Worm (Caenorhabditis elegans) whole organism, L4 larva: ENCODE results near the gene F37H8.6.
A peak's percentile ranks its signal among the peaks of the same experiment; 100 is the strongest.

Experiments used
- F10B5.3 ChIP-seq: sonication (generic microtip); optimal IDR thresholded peaks from 2 replicates; lab custom pipeline; 2016; ENCODE audit warnings: mild to moderate bottlenecking, missing genetic modification characterization, missing compliant biosample characterization
- F44E2.7 ChIP-seq: fragments of 200-800 bp; sonication (Bioruptor generic); IDR thresholded peaks from 2 replicates; pipeline ENCODE4 v2.1.2; 2022; ENCODE audit warnings: missing genetic modification characterization, missing compliant biosample characterization
- F49E8.2 ChIP-seq: sonication (generic microtip); optimal IDR thresholded peaks from 2 replicates; lab custom pipeline; 2016; ENCODE audit warnings: missing compliant biosample characterization, mild to moderate bottlenecking, missing genetic modification characterization, borderline replicate concordance
- Y48G9A.11 ChIP-seq: fragments of 200-800 bp; sonication (Bioruptor generic); IDR thresholded peaks from 2 replicates; pipeline ENCODE4 v1.3.6; 2022; ENCODE audit warnings: missing genetic modification reagents, missing genetic modification characterization, missing compliant biosample characterization
- aha-1 ChIP-seq: fragments of 150-350 bp; peaks from one replicate; lab custom pipeline; 2014; ENCODE audit warnings: missing biosample characterization, missing genetic modification characterization
- arid-1 ChIP-seq: fragments of 200-800 bp; sonication (Bioruptor generic); conservative IDR thresholded peaks from 2 replicates; pipeline ENCODE4 v1.3.6; 2022; ENCODE audit warnings: missing genetic modification reagents, missing genetic modification characterization, missing compliant biosample characterization
- ceh-62 ChIP-seq: sonication (generic microtip); optimal IDR thresholded peaks from 2 replicates; lab custom pipeline; 2017; ENCODE audit warnings: missing biosample characterization, missing genetic modification characterization
- ceh-82 ChIP-seq: sonication (generic microtip); optimal IDR thresholded peaks from 2 replicates; lab custom pipeline; 2017; ENCODE audit warnings: missing biosample characterization, missing genetic modification characterization
- cey-2 ChIP-seq: sonication (generic microtip); optimal IDR thresholded peaks from 3 replicates; lab custom pipeline; 2017; ENCODE audit warnings: missing genetic modification characterization, mild to moderate bottlenecking, missing compliant biosample characterization, antibody characterized with exemption, borderline replicate concordance; ENCODE audit not compliant: insufficient read depth
- ctbp-1 ChIP-seq: fragments of 200-800 bp; sonication (Bioruptor generic); IDR thresholded peaks from 2 replicates; pipeline ENCODE4 v1.3.6; 2022; ENCODE audit warnings: missing genetic modification reagents, missing genetic modification characterization, missing compliant biosample characterization
- daf-16 ChIP-seq, 3 experiments: sonication (generic microtip); optimal IDR thresholded peaks; 2 replicates each; lab custom pipeline; 2016 to 2017; ENCODE audit warnings: missing genetic modification characterization in 3 of 3, missing genetic modification reagents in 3 of 3, mild to moderate bottlenecking in 2 of 3, missing compliant biosample characterization in 2 of 3, missing biosample characterization in 1 of 3, moderate library complexity in 1 of 3
- daf-8 ChIP-seq: fragments of 200-800 bp; sonication (Bioruptor generic); IDR thresholded peaks from 2 replicates; pipeline ENCODE4 v1.3.6; 2022; ENCODE audit warnings: missing genetic modification characterization, missing compliant biosample characterization
- dmd-9 ChIP-seq: fragments of 200-800 bp; sonication (Bioruptor generic); IDR thresholded peaks from 2 replicates; pipeline ENCODE4 v1.3.6; 2022; ENCODE audit warnings: missing genetic modification reagents, missing genetic modification characterization, missing compliant biosample characterization
- dve-1 ChIP-seq: sonication (generic microtip); optimal IDR thresholded peaks from 2 replicates; lab custom pipeline; 2017; ENCODE audit warnings: antibody characterized with exemption, mild to moderate bottlenecking, missing genetic modification characterization, missing compliant biosample characterization; ENCODE audit not compliant: insufficient read depth
- egl-43 ChIP-seq: fragments of 200-800 bp; sonication (Bioruptor generic); IDR thresholded peaks from 2 replicates; pipeline ENCODE4 v1.3.6; 2022; ENCODE audit warnings: missing genetic modification reagents, missing genetic modification characterization, missing compliant biosample characterization
- gei-8 ChIP-seq: fragments of 200-800 bp; sonication (Bioruptor generic); optimal IDR thresholded peaks from 2 replicates; lab custom pipeline; 2018; ENCODE audit warnings: mild to moderate bottlenecking, missing genetic modification characterization, missing compliant biosample characterization
- hif-1 ChIP-seq, 2 experiments: sonication (generic microtip); optimal IDR thresholded peaks; 2 replicates each; lab custom pipeline; 2016 to 2017; ENCODE audit warnings: missing compliant biosample characterization in 2 of 2, missing genetic modification characterization in 2 of 2, missing genetic modification reagents in 2 of 2, missing genotype in 2 of 2, mild to moderate bottlenecking in 1 of 2
- hlh-30 ChIP-seq: sonication (generic microtip); optimal IDR thresholded peaks from 2 replicates; lab custom pipeline; 2017; ENCODE audit warnings: antibody characterized with exemption, mild to moderate bottlenecking, missing genetic modification characterization, missing compliant biosample characterization; ENCODE audit not compliant: insufficient read depth
- jun-1 ChIP-seq: fragments of 150-350 bp; optimal IDR thresholded peaks from 2 replicates; lab custom pipeline; 2014; ENCODE audit warnings: missing biosample characterization, missing genetic modification reagents, missing genetic modification characterization
- lin-1 ChIP-seq: fragments of 200-800 bp; sonication (Bioruptor generic); IDR thresholded peaks from 2 replicates; pipeline ENCODE4 v1.3.6; 2022; ENCODE audit warnings: missing genetic modification reagents, missing genetic modification characterization, missing compliant biosample characterization
- lin-13 ChIP-seq: fragments of 150-350 bp; optimal IDR thresholded peaks from 2 replicates; lab custom pipeline; 2014; ENCODE audit warnings: missing biosample characterization, missing genetic modification reagents, missing genetic modification characterization
- lin-15B ChIP-seq: fragments of 150-350 bp; sonication (generic microtip); optimal IDR thresholded peaks from 3 replicates; lab custom pipeline; 2014; ENCODE audit warnings: missing biosample characterization, missing genetic modification characterization
- lin-29 ChIP-seq: fragments of 200-800 bp; sonication (Bioruptor generic); IDR thresholded peaks from 2 replicates; pipeline ENCODE4 v1.3.6; 2022; ENCODE audit warnings: missing genetic modification reagents, missing genetic modification characterization, missing compliant biosample characterization
- lin-38 ChIP-seq: fragments of 200-800 bp; sonication (Bioruptor generic); IDR thresholded peaks from 2 replicates; pipeline ENCODE4 v1.3.6; 2022; ENCODE audit warnings: missing genetic modification reagents, missing genetic modification characterization, missing compliant biosample characterization
- mdl-1 ChIP-seq, 2 experiments: fragments of 150-350 bp in 1 of 2; sonication (generic microtip) in 1 of 2; optimal IDR thresholded peaks; 2 replicates each; lab custom pipeline; 2014 to 2017; ENCODE audit warnings: missing biosample characterization in 2 of 2, missing genetic modification characterization in 2 of 2
- mes-2 ChIP-seq: sonication (generic microtip); optimal IDR thresholded peaks from 2 replicates; lab custom pipeline; 2016; ENCODE audit warnings: missing genotype, mild to moderate bottlenecking, missing genetic modification characterization, missing compliant biosample characterization; ENCODE audit not compliant: poor library complexity, severe bottlenecking
- mxl-2 ChIP-seq: fragments of 200-800 bp; sonication (Bioruptor generic); conservative IDR thresholded peaks from 2 replicates; pipeline ENCODE4 v1.3.6; 2022; ENCODE audit warnings: missing genetic modification reagents, missing genetic modification characterization, missing compliant biosample characterization
- nhr-102 ChIP-seq: sonication (generic microtip); optimal IDR thresholded peaks from 2 replicates; lab custom pipeline; 2016; ENCODE audit warnings: mild to moderate bottlenecking, missing genetic modification characterization, moderate library complexity, missing compliant biosample characterization
- nhr-111 ChIP-seq: fragments of 200-800 bp; sonication (Bioruptor generic); optimal IDR thresholded peaks from 2 replicates; lab custom pipeline; 2018; ENCODE audit warnings: mild to moderate bottlenecking, missing genetic modification characterization, missing compliant biosample characterization
- nhr-25 ChIP-seq: sonication (generic microtip); optimal IDR thresholded peaks from 2 replicates; lab custom pipeline; 2017; ENCODE audit warnings: missing genetic modification characterization, mild to moderate bottlenecking, missing compliant biosample characterization, antibody characterized with exemption, moderate library complexity, borderline replicate concordance; ENCODE audit not compliant: insufficient read depth
- nhr-28 ChIP-seq: fragments of 150-350 bp; optimal IDR thresholded peaks from 2 replicates; lab custom pipeline; 2014; ENCODE audit warnings: missing biosample characterization, missing genetic modification characterization
- nhr-41 ChIP-seq: fragments of 200-800 bp; sonication (Bioruptor generic); IDR thresholded peaks from 2 replicates; pipeline ENCODE4 v1.3.6; 2022; ENCODE audit warnings: missing genetic modification reagents, missing genetic modification characterization, missing compliant biosample characterization
- pha-4 ChIP-seq, 2 experiments: fragments of 150-350 bp in 1 of 2; fragments of 200-800 bp in 1 of 2; sonication (Bioruptor generic) in 1 of 2; IDR thresholded peaks in 1 of 2; optimal IDR thresholded peaks in 1 of 2; 2 replicates each; pipeline versions ENCODE4 v1.3.6 to Lab custom; 2014 to 2022; ENCODE audit warnings: missing genetic modification characterization in 2 of 2, missing genetic modification reagents in 2 of 2, missing biosample characterization in 1 of 2, missing compliant biosample characterization in 1 of 2
- pqm-1 ChIP-seq: sonication (generic microtip); optimal IDR thresholded peaks from 2 replicates; lab custom pipeline; 2017; ENCODE audit warnings: missing biosample characterization, missing genetic modification characterization
- rbr-2 ChIP-seq: sonication (generic microtip); optimal IDR thresholded peaks from 2 replicates; lab custom pipeline; 2016; ENCODE audit warnings: missing genotype, missing genetic modification characterization, missing compliant biosample characterization
- snpc-4 ChIP-seq: fragments of 150-350 bp; optimal IDR thresholded peaks from 2 replicates; lab custom pipeline; 2014; ENCODE audit warnings: missing biosample characterization, missing genetic modification characterization
- spr-1 ChIP-seq: sonication (generic microtip); optimal IDR thresholded peaks from 2 replicates; lab custom pipeline; 2016; ENCODE audit warnings: mild to moderate bottlenecking, missing genetic modification characterization, missing compliant biosample characterization
- spr-3 ChIP-seq: fragments of 200-800 bp; sonication (Bioruptor generic); optimal IDR thresholded peaks from 2 replicates; lab custom pipeline; 2018; ENCODE audit warnings: mild to moderate bottlenecking, missing genetic modification characterization, missing compliant biosample characterization
- unc-39 ChIP-seq: sonication (generic microtip); optimal IDR thresholded peaks from 2 replicates; lab custom pipeline; 2017; ENCODE audit warnings: missing biosample characterization, missing genetic modification characterization
- unc-62 ChIP-seq, 3 experiments: fragments of 150-350 bp in 1 of 3; sonication (generic microtip); optimal IDR thresholded peaks in 2 of 3; peaks in 1 of 3; 1 replicate in 1 of 3; 2 replicates in 2 of 3; lab custom pipeline; 2014 to 2017; ENCODE audit warnings: missing biosample characterization in 3 of 3, missing genetic modification characterization in 3 of 3, missing genetic modification reagents in 3 of 3, missing genotype in 1 of 3
- vab-7 ChIP-seq: fragments of 200-800 bp; sonication (Bioruptor generic); IDR thresholded peaks from 2 replicates; pipeline ENCODE4 v1.3.6; 2022; ENCODE audit warnings: missing genetic modification reagents, missing genetic modification characterization, missing compliant biosample characterization
- zip-2 ChIP-seq: fragments of 150-350 bp; optimal IDR thresholded peaks from 2 replicates; lab custom pipeline; 2014; ENCODE audit warnings: missing biosample characterization, missing genetic modification characterization
- ztf-11 ChIP-seq: fragments of 150-350 bp; optimal IDR thresholded peaks from 2 replicates; lab custom pipeline; 2014; ENCODE audit warnings: missing biosample characterization, missing genetic modification characterization

Gene F37H8.6

ce11 chrII:11149866-11150685, 27.2 kb downstream of the F37H8.6 start (continued):
- TF ChIP-seq Y48G9A.11 (GFP tag; lab: Robert Waterston, UW) (no peak), spr-1 (tag; lab: Kevin White, UChicago) (no peak), nhr-28 (tag; lab: Kevin White, UChicago) (no peak), F49E8.2 (tag; lab: Kevin White, UChicago) (no peak), dmd-9 (GFP tag; lab: Robert Waterston, UW) (no peak), nhr-25 (tag; lab: Kevin White, UChicago) (no peak), gei-8 (GFP tag; lab: Kevin White, UChicago) (peak; percentile 36), mxl-2 (GFP tag; lab: Robert Waterston, UW) (0 out of 2 replicates have a peak, but pooled peaks have one; percentile 46), aha-1 (peak; percentile 92), lin-38 (GFP tag; lab: Robert Waterston, UW) (peak; percentile 73), lin-13 (GFP tag; lab: Kevin White, UChicago) (no peak)
- TF ChIP-seq, all 104 proteins: peak for 37

- TF ChIP-seq ztf-11 (tag; lab: Kevin White, UChicago) (no peak), unc-62 (GFP tag; optimal IDR thresholded peaks at IDR 0.05 in 1 of 2; lab: Kevin White, UChicago) (peak in 1 of 2 experiments; percentile 98), unc-62 (tag; optimal IDR thresholded peaks at IDR 0.05; lab: Kevin White, UChicago) (no peak), unc-39 (tag; lab: Kevin White, UChicago) (no peak), spr-3 (GFP tag; lab: Kevin White, UChicago) (no peak), daf-16 (GFP tag; optimal IDR thresholded peaks at IDR 0.05; lab: Kevin White, UChicago) (no peak), daf-16 (tag; optimal IDR thresholded peaks at IDR 0.05; lab: Kevin White, UChicago) (no peak), pha-4 (GFP tag; IDR thresholded peaks at IDR 0.05; lab: Robert Waterston, UW) (no peak), pha-4 (tag; optimal IDR thresholded peaks at IDR 0.05; lab: Kevin White, UChicago) (no peak), egl-43 (no peak), mdl-1 (tag; optimal IDR thresholded peaks at IDR 0.05; lab: Kevin White, UChicago) (peak in 1 of 2 experiments; percentile 11), aha-1 (peak; percentile 56), dve-1 (tag; lab: Kevin White, UChicago) (no peak), hif-1 (tag; optimal IDR thresholded peaks at IDR 0.05; lab: Kevin White, UChicago) (no peak), mes-2 (tag; lab: Kevin White, UChicago) (no peak), lin-29 (GFP tag; lab: Robert Waterston, UW) (no peak), zip-2 (tag; lab: Kevin White, UChicago) (no peak), ctbp-1 (GFP tag; lab: Robert Waterston, UW) (no peak), dmd-9 (GFP tag; lab: Robert Waterston, UW) (no peak), snpc-4 (tag; lab: Kevin White, UChicago) (no peak), vab-7 (GFP tag; lab: Robert Waterston, UW) (0 out of 2 replicates have a peak, but pooled peaks have one; percentile 34), lin-1 (no peak), F10B5.3 (no peak), jun-1 (no peak), F44E2.7 (GFP tag; lab: Robert Waterston, UW) (no peak), daf-8 (GFP tag; lab: Robert Waterston, UW) (no peak), nhr-111 (GFP tag; lab: Kevin White, UChicago) (no peak), cey-2 (tag; lab: Kevin White, UChicago) (no peak), ceh-62 (tag; lab: Kevin White, UChicago) (no peak), nhr-102 (tag; lab: Kevin White, UChicago) (no peak), nhr-41 (GFP tag; lab: Robert Waterston, UW) (no peak), lin-15B (tag; lab: Kevin White, UChicago) (no peak), hlh-30 (tag; lab: Kevin White, UChicago) (peak; percentile 2), arid-1 (GFP tag; lab: Robert Waterston, UW) (no peak), rbr-2 (tag; lab: Kevin White, UChicago) (no peak), pqm-1 (tag; lab: Kevin White, UChicago) (no peak), ceh-82 (tag; lab: Kevin White, UChicago) (no peak)
- TF ChIP-seq, all 104 proteins: peak for 5
These were observed 34.7 kb downstream of the F37H8.6 start, which contains the start of gene arrd-6 for ce11 chrII:11142571-11142970. Gene arrd-6 (plus strand): TSS chrII:11142739.
